Worm (Caenorhabditis elegans) whole organism, L2 larva: ENCODE results near the gene srh-246.

Experiments used
- nhr-10 ChIP-seq: sonication (generic microtip); optimal IDR thresholded peaks from 2 replicates; lab custom pipeline; 2017; ENCODE audit warnings: missing biosample characterization, missing genetic modification characterization
- skn-1 ChIP-seq: sonication (generic microtip); optimal IDR thresholded peaks from 2 replicates; lab custom pipeline; 2017; ENCODE audit warnings: missing biosample characterization, missing genetic modification characterization

ce11 chrV:615275-615674 lies 42.3 kb downstream of the srh-246 start, which contains the start of gene F48G7.13:
- no peak for TF ChIP-seq skn-1 (tag; lab: Kevin White, UChicago)
- no peak for TF ChIP-seq nhr-10 (tag; lab: Kevin White, UChicago)
